Worm (Caenorhabditis elegans): Measurements from ENCODE around the gene skpo-2.

ce11 chrII:3458209-3458608, 21.9 kb upstream of the skpo-2 start, which contains the start of the genes C16C8.26 and C16C8.19:
- TF ChIP-seq ama-1 (optimal IDR thresholded peaks at IDR 0.05) (no peak), B0310.2 (tag; optimal IDR thresholded peaks at IDR 0.05) (no peak), hnd-1 (tag; optimal IDR thresholded peaks at IDR 0.05) (no peak)
